Fruit fly (Drosophila melanogaster) whole organism, embryonic: ENCODE data around the gene CG15414.

Experiments used
- Asciz ChIP-seq: fragments of 200-800 bp; sonication (Bioruptor generic); optimal IDR thresholded peaks from 2 replicates; lab custom pipeline; 2017; ENCODE audit warnings: missing biosample characterization, mild to moderate bottlenecking, missing genetic modification characterization, missing genetic modification reagents
- CG10979 ChIP-seq: fragments of 200-800 bp; sonication (Bioruptor generic); optimal IDR thresholded peaks from 2 replicates; lab custom pipeline; 2018; ENCODE audit warnings: missing biosample characterization, mild to moderate bottlenecking, missing genetic modification characterization, moderate library complexity
- CG12219 ChIP-seq: fragments of 200-800 bp; sonication (Bioruptor generic); optimal IDR thresholded peaks from 3 replicates; lab custom pipeline; 2018; ENCODE audit warnings: missing biosample characterization, mild to moderate bottlenecking, missing genetic modification characterization
- CG12744 ChIP-seq: fragments of 200-800 bp; sonication (Bioruptor generic); optimal IDR thresholded peaks from 2 replicates; lab custom pipeline; 2016; ENCODE audit warnings: missing biosample characterization, missing genetic modification characterization
- CG1603 ChIP-seq: fragments of 200-800 bp; sonication (Bioruptor generic); optimal IDR thresholded peaks from 2 replicates; lab custom pipeline; 2019; ENCODE audit warnings: missing biosample characterization, mild to moderate bottlenecking, missing genetic modification characterization, moderate library complexity
- CG17359 ChIP-seq: fragments of 200-800 bp; sonication (Bioruptor generic); optimal IDR thresholded peaks from 3 replicates; lab custom pipeline; 2018; ENCODE audit warnings: missing biosample characterization, mild to moderate bottlenecking, missing genetic modification characterization, moderate library complexity
- CG18011 ChIP-seq: fragments of 200-800 bp; sonication (Bioruptor generic); optimal IDR thresholded peaks from 2 replicates; lab custom pipeline; 2017; ENCODE audit warnings: missing biosample characterization, missing genetic modification characterization, mild to moderate bottlenecking, moderate library complexity, missing genotype
- CG2116 ChIP-seq: fragments of 200-800 bp; sonication (Bioruptor generic); optimal IDR thresholded peaks from 3 replicates; lab custom pipeline; 2018; ENCODE audit warnings: missing biosample characterization, mild to moderate bottlenecking, missing genetic modification characterization
- CG4424 ChIP-seq: fragments of 200-800 bp; sonication (Bioruptor generic); optimal IDR thresholded peaks from 3 replicates; lab custom pipeline; 2016; ENCODE audit warnings: missing biosample characterization, missing genetic modification characterization
- CG6689 ChIP-seq: fragments of 200-800 bp; sonication (Bioruptor generic); IDR thresholded peaks from 2 replicates; pipeline ENCODE4 v1.3.6; 2022; ENCODE audit warnings: missing biosample characterization, missing genetic modification characterization
- CG6791 ChIP-seq: fragments of 200-800 bp; sonication (Bioruptor generic); IDR thresholded peaks from 3 replicates; pipeline ENCODE4 v1.3.6; 2022; ENCODE audit warnings: missing biosample characterization, missing genetic modification characterization; ENCODE audit not compliant: partially characterized antibody
- CG8924 ChIP-seq: fragments of 200-800 bp; optimal IDR thresholded peaks from 3 replicates; lab custom pipeline; 2019; ENCODE audit warnings: missing biosample characterization, mild to moderate bottlenecking, missing genetic modification characterization, moderate library complexity
- CrebB ChIP-seq: fragments of 200-800 bp; sonication (Bioruptor generic); optimal IDR thresholded peaks from 3 replicates; lab custom pipeline; 2018; ENCODE audit warnings: missing biosample characterization, mild to moderate bottlenecking, missing genetic modification characterization
- Dad ChIP-seq: fragments of 200-800 bp; sonication (Bioruptor generic); optimal IDR thresholded peaks from 3 replicates; lab custom pipeline; 2016; ENCODE audit warnings: missing biosample characterization, missing genetic modification characterization
- Drgx ChIP-seq: fragments of 200-800 bp; sonication (Bioruptor generic); IDR thresholded peaks from 2 replicates; pipeline ENCODE4 v1.3.6; 2022; ENCODE audit warnings: missing biosample characterization, missing genetic modification characterization
- E2f2 ChIP-seq: fragments of 200-800 bp; sonication (Bioruptor generic); IDR thresholded peaks from 2 replicates; pipeline ENCODE4 v1.3.6; 2022; ENCODE audit warnings: missing biosample characterization, missing genetic modification characterization
- Gsc ChIP-seq: fragments of 200-800 bp; sonication (Bioruptor generic); IDR thresholded peaks from 2 replicates; pipeline ENCODE4 v1.3.6; 2022; ENCODE audit warnings: missing biosample characterization, missing genetic modification characterization
- Gug ChIP-seq: fragments of 200-800 bp; sonication (Bioruptor generic); IDR thresholded peaks from 4 replicates; pipeline ENCODE4 v1.3.6; 2022; ENCODE audit warnings: missing biosample characterization, missing genetic modification characterization
- Mrtf ChIP-seq: fragments of 200-800 bp; sonication (Bioruptor generic); IDR thresholded peaks from 3 replicates; pipeline ENCODE4 v1.3.6; 2022; ENCODE audit warnings: missing biosample characterization, missing genetic modification characterization
- Oli ChIP-seq: fragments of 200-800 bp; sonication (Bioruptor generic); optimal IDR thresholded peaks from 2 replicates; lab custom pipeline; 2018; ENCODE audit warnings: missing biosample characterization, mild to moderate bottlenecking, missing genetic modification characterization, moderate library complexity
- Sry-β ChIP-seq: fragments of 200-800 bp; sonication (Bioruptor generic); optimal IDR thresholded peaks from 2 replicates; lab custom pipeline; 2018; ENCODE audit warnings: missing biosample characterization, mild to moderate bottlenecking, missing genetic modification characterization, moderate library complexity
- ac ChIP-seq: fragments of 200-800 bp; sonication (Bioruptor generic); optimal IDR thresholded peaks from 3 replicates; lab custom pipeline; 2017; ENCODE audit warnings: missing biosample characterization, mild to moderate bottlenecking, missing genetic modification characterization
- ara ChIP-seq: fragments of 200-800 bp; sonication (Bioruptor generic); IDR thresholded peaks from 2 replicates; pipeline ENCODE4 v1.3.6; 2022; ENCODE audit warnings: missing biosample characterization, missing genetic modification characterization
- ato ChIP-seq: fragments of 200-800 bp; sonication (Bioruptor generic); IDR thresholded peaks from 2 replicates; pipeline ENCODE4 v1.3.6; 2022; ENCODE audit warnings: missing biosample characterization, missing genetic modification characterization; ENCODE audit not compliant: partially characterized antibody
- az2 ChIP-seq: fragments of 200-800 bp; sonication (Bioruptor generic); optimal IDR thresholded peaks from 3 replicates; lab custom pipeline; 2016; ENCODE audit warnings: missing biosample characterization, missing genetic modification characterization
- bbx ChIP-seq: fragments of 200-800 bp; sonication (Bioruptor generic); IDR thresholded peaks from 2 replicates; pipeline ENCODE4 v1.3.6; 2022; ENCODE audit warnings: missing biosample characterization, missing genetic modification characterization; ENCODE audit not compliant: partially characterized antibody
- chm ChIP-seq: fragments of 200-800 bp; sonication (Bioruptor generic); IDR thresholded peaks from 2 replicates; pipeline ENCODE4 v1.3.6; 2022; ENCODE audit warnings: missing biosample characterization, missing genetic modification characterization
- crp ChIP-seq, 2 experiments: fragments of 200-800 bp; sonication (Bioruptor generic); optimal IDR thresholded peaks; 2 replicates in 1 of 2; 3 replicates in 1 of 2; lab custom pipeline; 2017; ENCODE audit warnings: missing biosample characterization in 2 of 2, missing genetic modification characterization in 2 of 2, mild to moderate bottlenecking in 1 of 2, moderate library complexity in 1 of 2
- dmrt11E ChIP-seq: fragments of 200-800 bp; sonication (Bioruptor generic); optimal IDR thresholded peaks from 3 replicates; lab custom pipeline; 2018; ENCODE audit warnings: missing biosample characterization, mild to moderate bottlenecking, missing genetic modification characterization, moderate library complexity
- esg ChIP-seq: fragments of 200-800 bp; sonication (Bioruptor generic); conservative IDR thresholded peaks from 2 replicates; pipeline ENCODE4 v1.3.6; 2022; ENCODE audit warnings: missing biosample characterization, missing genetic modification characterization
- ewg ChIP-seq: fragments of 200-800 bp; sonication (Bioruptor generic); optimal IDR thresholded peaks from 3 replicates; lab custom pipeline; 2017; ENCODE audit warnings: mild to moderate bottlenecking, missing biosample characterization, missing genetic modification reagents, missing genetic modification characterization
- eyg ChIP-seq: fragments of 200-800 bp; sonication (Bioruptor generic); optimal IDR thresholded peaks from 3 replicates; lab custom pipeline; 2016; ENCODE audit warnings: missing biosample characterization, missing genetic modification characterization
- ftz-f1 ChIP-seq: fragments of 200-800 bp; sonication (Bioruptor generic); optimal IDR thresholded peaks from 2 replicates; lab custom pipeline; 2016; ENCODE audit warnings: missing biosample characterization, missing genetic modification characterization
- fu2 ChIP-seq: fragments of 200-800 bp; sonication (Bioruptor generic); optimal IDR thresholded peaks from 2 replicates; lab custom pipeline; 2016; ENCODE audit warnings: missing biosample characterization, missing genetic modification characterization
- gem ChIP-seq: fragments of 200-800 bp; sonication (Bioruptor generic); optimal IDR thresholded peaks from 2 replicates; lab custom pipeline; 2019; ENCODE audit warnings: missing biosample characterization, mild to moderate bottlenecking, missing genetic modification characterization, moderate library complexity
- grn ChIP-seq: fragments of 200-800 bp; sonication (Bioruptor generic); optimal IDR thresholded peaks from 3 replicates; lab custom pipeline; 2017; ENCODE audit warnings: missing biosample characterization, missing genetic modification characterization
- h ChIP-seq: fragments of >200 bp; optimal IDR thresholded peaks from 2 replicates; lab custom pipeline; 2017
- ham ChIP-seq: fragments of 200-800 bp; sonication (Bioruptor generic); IDR thresholded peaks from 2 replicates; pipeline ENCODE4 v1.3.6; 2022; ENCODE audit warnings: missing biosample characterization, missing genetic modification characterization
- hbn ChIP-seq: fragments of 200-800 bp; sonication (Bioruptor generic); IDR thresholded peaks from 2 replicates; pipeline ENCODE4 v1.3.6; 2022; ENCODE audit warnings: missing biosample characterization, missing genetic modification characterization; ENCODE audit not compliant: partially characterized antibody
- oc ChIP-seq: fragments of 200-800 bp; sonication (Bioruptor generic); optimal IDR thresholded peaks from 2 replicates; lab custom pipeline; 2018; ENCODE audit warnings: missing biosample characterization, mild to moderate bottlenecking, missing genetic modification characterization, moderate library complexity
- pan ChIP-seq, 4 experiments: fragments of >200 bp in 3 of 4; fragments of 200-800 bp in 1 of 4; sonication (Bioruptor generic) in 1 of 4; optimal IDR thresholded peaks in 3 of 4; IDR thresholded peaks in 1 of 4; 2 replicates each; pipeline versions ENCODE4 v1.3.6 to Lab custom; 2017 to 2022; ENCODE audit warnings: missing biosample characterization in 2 of 4, missing genetic modification characterization in 2 of 4, mixed read lengths in 1 of 4
- salm ChIP-seq: fragments of 200-800 bp; sonication (Bioruptor generic); optimal IDR thresholded peaks from 2 replicates; lab custom pipeline; 2018; ENCODE audit warnings: missing biosample characterization, mild to moderate bottlenecking, missing genetic modification characterization
- tgo ChIP-seq: fragments of 200-800 bp; sonication (Bioruptor generic); IDR thresholded peaks from 3 replicates; pipeline ENCODE4 v1.3.6; 2022; ENCODE audit warnings: missing biosample characterization, missing genetic modification characterization
- tio ChIP-seq: fragments of 200-800 bp; sonication (Bioruptor generic); optimal IDR thresholded peaks from 2 replicates; lab custom pipeline; 2017; ENCODE audit warnings: missing biosample characterization, missing genetic modification characterization, inconsistent platforms
- vnd ChIP-seq: fragments of 200-800 bp; sonication (Bioruptor generic); IDR thresholded peaks from 3 replicates; pipeline ENCODE4 v1.3.6; 2022; ENCODE audit warnings: missing biosample characterization, missing genetic modification characterization; ENCODE audit not compliant: partially characterized antibody
- wek ChIP-seq: fragments of 200-800 bp; sonication (Bioruptor generic); optimal IDR thresholded peaks from 3 replicates; lab custom pipeline; 2018; ENCODE audit warnings: missing biosample characterization, mild to moderate bottlenecking, missing genetic modification characterization, moderate library complexity
- yki ChIP-seq: fragments of >200 bp; optimal IDR thresholded peaks from 3 replicates; lab custom pipeline; 2018
- zen ChIP-seq: fragments of 200-800 bp; sonication (Bioruptor generic); optimal IDR thresholded peaks from 3 replicates; lab custom pipeline; 2018; ENCODE audit warnings: missing biosample characterization, mild to moderate bottlenecking, missing genetic modification characterization, moderate library complexity

CG15414 gene

DNA sequence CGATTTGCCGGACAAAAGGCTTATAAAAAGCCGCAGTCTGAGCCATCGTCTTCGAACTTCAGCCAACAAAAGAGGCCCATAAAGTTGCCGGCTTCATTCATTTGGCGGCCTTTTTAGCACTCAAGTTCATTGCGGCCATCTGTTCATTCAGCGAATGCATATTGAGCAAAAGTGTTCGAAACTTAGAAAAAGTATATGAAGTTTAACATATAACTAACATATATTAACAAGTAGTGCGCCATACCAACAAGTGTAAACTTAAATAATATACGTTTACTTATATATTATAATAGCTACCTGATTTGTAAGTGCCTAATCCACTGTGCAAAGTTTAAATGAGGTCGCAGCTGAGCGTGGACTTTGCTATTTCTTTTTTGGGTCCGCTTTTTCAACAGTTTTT lies 54.5 kb downstream of the CG15414 start (continued):
- TF ChIP-seq ac: no peak
- no peak for TF ChIP-seq hbn (GFP tag; lab: Robert Waterston, UW)
- no peak for TF ChIP-seq zen (tag; lab: Kevin White, UChicago)
- no peak for TF ChIP-seq pan (optimal IDR thresholded peaks at IDR 0.05; lab: Kevin White, UChicago)
- peak in 1 of 2 experiments; percentile 59 for TF ChIP-seq pan (GFP tag; optimal IDR thresholded peaks at IDR 0.05 in 1 of 2, IDR thresholded peaks at IDR 0.05 in 1 of 2)

DNA sequence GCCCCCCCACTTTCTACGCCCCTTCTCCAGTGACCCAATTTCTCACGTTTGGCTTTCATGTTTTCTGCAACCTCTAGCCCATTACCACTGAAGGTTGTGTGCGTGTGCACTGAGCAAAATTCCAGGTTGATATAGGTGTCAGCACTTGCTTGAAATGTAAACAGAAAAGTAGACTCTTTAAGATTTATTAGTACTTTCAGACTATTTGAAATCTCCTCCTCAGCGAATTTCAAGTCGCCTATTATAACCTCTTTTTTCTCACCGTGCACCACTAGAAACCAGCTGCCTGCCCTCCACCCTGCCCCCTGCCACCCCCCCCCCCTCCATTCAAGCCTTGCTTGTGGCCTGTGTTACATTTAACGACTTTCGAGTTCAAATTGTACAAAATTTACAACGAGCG lies 55.8 kb downstream of the CG15414 start:
- TF ChIP-seq CG12219 (GFP tag; lab: Kevin White, UChicago) (no peak), salm (tag; lab: Kevin White, UChicago) (no peak), chm (GFP tag; lab: Robert Waterston, UW) (peak; percentile 58; the same call in 1 of the 2 replicates), Sry-β (GFP tag; lab: Kevin White, UChicago) (no peak), CG6689 (peak; percentile 70), CG6791 (no peak), CrebB (no peak), grn (no peak), crp (GFP tag; optimal IDR thresholded peaks at IDR 0.05; lab: Kevin White, UChicago) (no peak), CG12744 (GFP tag; lab: Kevin White, UChicago) (no peak), zen (tag; lab: Kevin White, UChicago) (no peak), dmrt11E (peak; percentile 60), ara (GFP tag; lab: Robert Waterston, UW) (peak; percentile 58; the same call in 1 of the 2 replicates), CG4424 (GFP tag; lab: Kevin White, UChicago) (peak; percentile 58), gem (tag; lab: Kevin White, UChicago) (peak; percentile 64), Dad (GFP tag; lab: Kevin White, UChicago) (no peak), Drgx (GFP tag; lab: Robert Waterston, UW) (peak; percentile 47; the same call in 1 of the 2 replicates), h (lab: Kevin White, UChicago) (no peak), esg (peak; percentile 34), vnd (no peak), az2 (GFP tag; lab: Kevin White, UChicago) (peak; percentile 37), CG18011 (GFP tag; lab: Kevin White, UChicago) (no peak), eyg (GFP tag; lab: Kevin White, UChicago) (no peak), CG10979 (tag; lab: Kevin White, UChicago) (peak; percentile 57), ftz-f1 (GFP tag; lab: Kevin White, UChicago) (no peak), tio (GFP tag; lab: Kevin White, UChicago) (no peak), oc (tag; lab: Kevin White, UChicago) (peak; percentile 4), pan (optimal IDR thresholded peaks at IDR 0.05; lab: Kevin White, UChicago) (no peak), pan (GFP tag; optimal IDR thresholded peaks at IDR 0.05 in 1 of 2, IDR thresholded peaks at IDR 0.05 in 1 of 2) (peak in 1 of 2 experiments; percentile 45), tgo (GFP tag; lab: Robert Waterston, UW) (peak; percentile 57), ham (GFP tag; lab: Robert Waterston, UW) (no peak), Gug (GFP tag; lab: Robert Waterston, UW) (peak; percentile 35; the same call in 2 of the 4 replicates), wek (GFP tag; lab: Kevin White, UChicago) (no peak), CG8924 (tag; lab: Kevin White, UChicago) (peak; percentile 26), E2f2 (GFP tag; lab: Robert Waterston, UW) (peak; percentile 31; the same call in 1 of the 2 replicates), ato (GFP tag; lab: Robert Waterston, UW) (no peak), Gsc (GFP tag; lab: Robert Waterston, UW) (0 out of 2 replicates have a peak, but pooled peaks have one; percentile 31), Oli (tag; lab: Kevin White, UChicago) (peak; percentile 59), CG2116 (GFP tag; lab: Kevin White, UChicago) (no peak), fu2 (GFP tag; lab: Kevin White, UChicago) (no peak), Asciz (GFP tag; lab: Kevin White, UChicago) (peak; percentile 8), Mrtf (GFP tag; lab: Robert Waterston, UW) (peak; percentile 42; the same call in 1 of the 3 replicates), CG1603 (peak; percentile 62), bbx (GFP tag; lab: Robert Waterston, UW) (no peak), ewg (GFP tag; lab: Kevin White, UChicago) (peak; percentile 47), yki (no peak), CG17359 (tag; lab: Kevin White, UChicago) (peak; percentile 59)
